Fruit fly (Drosophila melanogaster) whole organism, embryonic: ENCODE data around the gene CG31089.

Source experiments
- CG18262 ChIP-seq: fragments of 200-800 bp; optimal IDR thresholded peaks from 3 replicates; lab custom pipeline; 2019; ENCODE audit warnings: missing biosample characterization, mild to moderate bottlenecking, missing genetic modification characterization, moderate library complexity
- H15 ChIP-seq: fragments of 200-800 bp; sonication (Bioruptor generic); IDR thresholded peaks from 3 replicates; pipeline ENCODE4 v1.3.6; 2022; ENCODE audit warnings: missing biosample characterization, missing genetic modification characterization
- psq ChIP-seq: fragments of 200-800 bp; sonication (Bioruptor generic); optimal IDR thresholded peaks from 2 replicates; lab custom pipeline; 2017; ENCODE audit warnings: missing biosample characterization, missing genetic modification characterization

dm6 chr3R:25880198-25880970 lies 22.1 kb upstream of the CG31089 start:
- TF ChIP-seq psq (GFP tag; lab: Kevin White, UChicago): no peak
- peak; percentile 37; the same call in 1 of the 3 replicates for TF ChIP-seq H15 (GFP tag; lab: Robert Waterston, UW)
- TF ChIP-seq CG18262 (tag; lab: Kevin White, UChicago): peak; percentile 82
